Fruit fly (Drosophila melanogaster): ENCODE results near the gene CG34452.

Gene CG34452

DNA sequence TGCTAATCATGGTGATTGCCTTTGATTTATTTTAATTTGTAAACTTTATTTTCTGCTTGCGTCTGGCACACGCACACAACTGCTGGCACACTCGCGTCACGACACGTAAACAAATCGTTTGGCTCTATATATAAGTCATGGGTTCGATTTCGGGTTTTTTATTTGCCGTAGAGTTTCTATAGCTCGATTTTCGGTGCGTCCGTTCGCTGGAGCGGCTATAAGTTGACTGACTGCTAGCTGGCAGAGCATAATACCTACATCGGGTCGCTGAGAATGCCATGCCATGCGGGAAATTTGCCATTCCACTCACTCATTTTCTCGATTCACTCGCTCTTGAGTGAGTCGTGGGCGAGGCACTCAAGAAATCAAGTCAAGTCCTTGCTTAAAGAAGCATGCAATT is 40.5 kb upstream of the CG34452 start, which contains the start of gene comm (continued):
- no peak for TF ChIP-seq CG1529 (GFP tag; optimal IDR thresholded peaks at IDR 0.05)
- peak; percentile 23; the same call in 1 of the 2 replicates for TF ChIP-seq E2f2 (GFP tag; IDR thresholded peaks at IDR 0.05)
- TF ChIP-seq CG18764 (GFP tag; optimal IDR thresholded peaks at IDR 0.05) = peak; percentile 6
- no peak for TF ChIP-seq repo (GFP tag; optimal IDR thresholded peaks at IDR 0.05)
- TF ChIP-seq CG17829 (tag; optimal IDR thresholded peaks at IDR 0.05) = peak; percentile 91
- TF ChIP-seq jigr1 (GFP tag; IDR thresholded peaks at IDR 0.05) = no peak
- peak; percentile 95 for TF ChIP-seq chm (GFP tag; IDR thresholded peaks at IDR 0.05)
- TF ChIP-seq ase (GFP tag; IDR thresholded peaks at IDR 0.05) = no peak
- no peak for TF ChIP-seq schlank (tag; optimal IDR thresholded peaks at IDR 0.05)
- TF ChIP-seq pita (GFP tag; optimal IDR thresholded peaks at IDR 0.05) = no peak
- TF ChIP-seq CG34224 (GFP tag; IDR thresholded peaks at IDR 0.05; ENCODE audit: partially characterized antibody) = peak; percentile 63; the same call in 2 of the 3 replicates
- peak; percentile 49; the same call in 1 of the 2 replicates for TF ChIP-seq stc (GFP tag; IDR thresholded peaks at IDR 0.05)
- peak; percentile 59; the same call in 1 of the 2 replicates for TF ChIP-seq CG14014 (GFP tag; IDR thresholded peaks at IDR 0.05)
- TF ChIP-seq CG11695 (GFP tag; IDR thresholded peaks at IDR 0.05) = peak; percentile 40; the same call in 1 of the 3 replicates
- peak; percentile 24 for TF ChIP-seq NfI (GFP tag; optimal IDR thresholded peaks at IDR 0.05)
- peak; percentile 62 for TF ChIP-seq Fer1 (GFP tag; optimal IDR thresholded peaks at IDR 0.05)
- no peak for TF ChIP-seq hkb (optimal IDR thresholded peaks at IDR 0.05)
- TF ChIP-seq hkb (GFP tag; IDR thresholded peaks at IDR 0.05) = 0 out of 2 replicates have a peak, but pooled peaks have one; percentile 41
- TF ChIP-seq rib (GFP tag; IDR thresholded peaks at IDR 0.05) = peak; percentile 53; the same call in 1 of the 2 replicates
- peak; percentile 32 for TF ChIP-seq CG12299 (tag; optimal IDR thresholded peaks at IDR 0.05)
- TF ChIP-seq stwl (tag; optimal IDR thresholded peaks at IDR 0.05) = no peak
- peak; percentile 46; the same call in 1 of the 2 replicates for TF ChIP-seq sna (GFP tag; IDR thresholded peaks at IDR 0.05; ENCODE audit: partially characterized antibody)
- peak; percentile 43; the same call in 1 of the 2 replicates for TF ChIP-seq Rfx (GFP tag; IDR thresholded peaks at IDR 0.05)
- no peak for TF ChIP-seq da (GFP tag; optimal IDR thresholded peaks at IDR 0.05)
- peak; percentile 26 for TF ChIP-seq CG8089 (GFP tag; optimal IDR thresholded peaks at IDR 0.05)
- TF ChIP-seq Side (GFP tag; optimal IDR thresholded peaks at IDR 0.05) = peak; percentile 3
- TF ChIP-seq Hey (tag; optimal IDR thresholded peaks at IDR 0.05) = no peak
- TF ChIP-seq ci (GFP tag; IDR thresholded peaks at IDR 0.05) = peak; percentile 72; the same call in 1 of the 3 replicates
- no peak for TF ChIP-seq fd3F (GFP tag; optimal IDR thresholded peaks at IDR 0.05)
- peak; percentile 41 for TF ChIP-seq salm (tag; optimal IDR thresholded peaks at IDR 0.05)
- peak; percentile 71 for TF ChIP-seq sqz (GFP tag; optimal IDR thresholded peaks at IDR 0.05)
- TF ChIP-seq Eip74EF (GFP tag; optimal IDR thresholded peaks at IDR 0.05) = peak in 1 of 2 experiments; percentile 32
- TF ChIP-seq CG11247 (GFP tag; IDR thresholded peaks at IDR 0.05) = peak; percentile 32; the same call in 1 of the 2 replicates
- TF ChIP-seq sim (GFP tag; IDR thresholded peaks at IDR 0.05) = no peak
- TF ChIP-seq ftz-f1 (GFP tag; optimal IDR thresholded peaks at IDR 0.05) = peak; percentile 28
- TF ChIP-seq sens (GFP tag) = peak; percentile 87
- peak; percentile 31 for TF ChIP-seq CG10979 (tag; optimal IDR thresholded peaks at IDR 0.05)
- TF ChIP-seq dati (GFP tag; IDR thresholded peaks at IDR 0.05) = no peak
- no peak for TF ChIP-seq Aef1 (GFP tag; IDR thresholded peaks at IDR 0.05)
- 0 out of 3 replicates have a peak, but pooled peaks have one; percentile 53 for TF ChIP-seq CG34422 (GFP tag; IDR thresholded peaks at IDR 0.05)
- no peak for TF ChIP-seq Mes4 (GFP tag; optimal IDR thresholded peaks at IDR 0.05)
- TF ChIP-seq CG15514 (GFP tag; optimal IDR thresholded peaks at IDR 0.05) = peak; percentile 43
- no peak for TF ChIP-seq Ravus (GFP tag; IDR thresholded peaks at IDR 0.05)
- peak; percentile 83 for TF ChIP-seq Opbp (GFP tag; IDR thresholded peaks at IDR 0.05; ENCODE audit: partially characterized antibody)
- TF ChIP-seq CG18599 (GFP tag; optimal IDR thresholded peaks at IDR 0.05) = peak; percentile 22
- peak; percentile 46; the same call in 1 of the 4 replicates for TF ChIP-seq Dll (GFP tag; IDR thresholded peaks at IDR 0.05; ENCODE audit: partially characterized antibody)
- peak; percentile 38 for TF ChIP-seq CG33557 (GFP tag; optimal IDR thresholded peaks at IDR 0.05)
- peak; percentile 45 for TF ChIP-seq scrt (GFP tag; optimal IDR thresholded peaks at IDR 0.05)
- no peak for TF ChIP-seq vnd (GFP tag; IDR thresholded peaks at IDR 0.05; ENCODE audit: partially characterized antibody)
- peak; percentile 66 for TF ChIP-seq kni (GFP tag; optimal IDR thresholded peaks at IDR 0.05)
